Worm (Caenorhabditis elegans) whole organism, L1 larva: ENCODE results near the gene sre-38.
"Not testable (repeated sequence)": the region's sequence is repeated elsewhere in the genome, so short reads cannot be mapped to it uniquely, and the experiment has no call there.

ENCODE experiments used
- Y116A8C.19 ChIP-seq: sonication (generic microtip); optimal IDR thresholded peaks from 2 replicates; lab custom pipeline; 2016; ENCODE audit warnings: missing compliant biosample characterization, missing genetic modification characterization, borderline replicate concordance
- aha-1 ChIP-seq: fragments of 150-350 bp; optimal IDR thresholded peaks from 2 replicates; lab custom pipeline; 2014; ENCODE audit warnings: missing biosample characterization, missing genetic modification characterization
- aly-2 ChIP-seq: fragments of 150-350 bp; optimal IDR thresholded peaks from 2 replicates; lab custom pipeline; 2014; ENCODE audit warnings: missing biosample characterization, missing genetic modification characterization
- blmp-1 ChIP-seq: fragments of 150-350 bp; optimal IDR thresholded peaks from 2 replicates; lab custom pipeline; 2014; ENCODE audit warnings: missing biosample characterization, missing genetic modification characterization
- ceh-63 ChIP-seq: fragments of 200-800 bp; sonication (Bioruptor generic); optimal IDR thresholded peaks from 2 replicates; lab custom pipeline; 2018; ENCODE audit warnings: mild to moderate bottlenecking, missing genetic modification characterization, missing compliant biosample characterization
- dpl-1 ChIP-seq, 3 experiments: fragments of 150-350 bp in 2 of 3; sonication (generic microtip) in 1 of 3; optimal IDR thresholded peaks; 2 replicates each; lab custom pipeline; 2014 to 2017; ENCODE audit warnings: missing biosample characterization in 3 of 3, missing genetic modification characterization in 3 of 3, missing genetic modification reagents in 3 of 3
- dsc-1 ChIP-seq: sonication (generic microtip); optimal IDR thresholded peaks from 2 replicates; lab custom pipeline; 2016; ENCODE audit warnings: mild to moderate bottlenecking, missing genetic modification characterization, missing compliant biosample characterization
- efl-1 ChIP-seq, 4 experiments: fragments of 150-350 bp; optimal IDR thresholded peaks in 3 of 4; peaks in 1 of 4; 1 replicate in 1 of 4; 2 replicates in 3 of 4; lab custom pipeline; 2014; ENCODE audit warnings: missing biosample characterization in 2 of 4, missing genetic modification characterization in 2 of 4, missing genetic modification reagents in 2 of 4
- egl-13 ChIP-seq: sonication (generic microtip); optimal IDR thresholded peaks from 2 replicates; lab custom pipeline; 2016; ENCODE audit warnings: missing genotype, missing genetic modification reagents, missing genetic modification characterization, missing compliant biosample characterization
- elt-3 ChIP-seq, 6 experiments: fragments of 150-350 bp in 1 of 6; sonication (generic microtip); optimal IDR thresholded peaks; 2 replicates each; lab custom pipeline; 2017 to 2018; ENCODE audit warnings: missing biosample characterization in 6 of 6, missing genetic modification characterization in 6 of 6, inconsistent platforms in 1 of 6
- grh-1 ChIP-seq: fragments of 200-800 bp; sonication (Bioruptor generic); IDR thresholded peaks from 2 replicates; pipeline ENCODE4 v1.3.6; 2022; ENCODE audit warnings: missing genetic modification reagents, missing genetic modification characterization, missing compliant biosample characterization
- hlh-4 ChIP-seq: sonication (generic microtip); optimal IDR thresholded peaks from 2 replicates; lab custom pipeline; 2016; ENCODE audit warnings: mild to moderate bottlenecking, missing genetic modification characterization, missing compliant biosample characterization
- hpl-2 ChIP-seq: fragments of 150-350 bp; optimal IDR thresholded peaks from 2 replicates; lab custom pipeline; 2014; ENCODE audit warnings: missing biosample characterization, missing genetic modification reagents, missing genetic modification characterization
- lir-3 ChIP-seq: sonication (generic microtip); optimal IDR thresholded peaks from 2 replicates; lab custom pipeline; 2016; ENCODE audit warnings: mild to moderate bottlenecking, missing genetic modification characterization, moderate library complexity, missing compliant biosample characterization; ENCODE audit not compliant: poor library complexity
- mef-2 ChIP-seq: fragments of 150-350 bp; optimal IDR thresholded peaks from 2 replicates; lab custom pipeline; 2014; ENCODE audit warnings: missing biosample characterization, missing genetic modification characterization
- mep-1 ChIP-seq: fragments of 150-350 bp; optimal IDR thresholded peaks from 2 replicates; lab custom pipeline; 2014; ENCODE audit warnings: missing biosample characterization, missing genetic modification characterization
- nhr-237 ChIP-seq: fragments of 150-350 bp; optimal IDR thresholded peaks from 2 replicates; lab custom pipeline; 2014; ENCODE audit warnings: missing biosample characterization, missing genetic modification characterization
- nhr-28 ChIP-seq: fragments of 150-350 bp; optimal IDR thresholded peaks from 2 replicates; lab custom pipeline; 2014; ENCODE audit warnings: missing biosample characterization, missing genetic modification characterization
- nhr-47 ChIP-seq: sonication (generic microtip); optimal IDR thresholded peaks from 2 replicates; lab custom pipeline; 2016; ENCODE audit warnings: mild to moderate bottlenecking, missing genetic modification characterization, moderate library complexity, missing compliant biosample characterization
- nhr-71 ChIP-seq: sonication (generic microtip); optimal IDR thresholded peaks from 2 replicates; lab custom pipeline; 2016; ENCODE audit warnings: mild to moderate bottlenecking, missing genetic modification characterization, moderate library complexity, missing compliant biosample characterization
- nhr-76 ChIP-seq: sonication (generic microtip); optimal IDR thresholded peaks from 2 replicates; lab custom pipeline; 2017; ENCODE audit warnings: missing biosample characterization, missing genetic modification characterization
- nhr-77 ChIP-seq: fragments of 150-350 bp; optimal IDR thresholded peaks from 2 replicates; lab custom pipeline; 2014; ENCODE audit warnings: missing biosample characterization, missing genetic modification characterization
- nhr-84 ChIP-seq: sonication (generic microtip); optimal IDR thresholded peaks from 2 replicates; lab custom pipeline; 2017; ENCODE audit warnings: missing biosample characterization, missing genetic modification characterization
- nhr-85 ChIP-seq: sonication (generic microtip); peaks from one replicate; lab custom pipeline; 2016; ENCODE audit warnings: missing genetic modification characterization, inconsistent platforms, missing compliant biosample characterization
- pqm-1 ChIP-seq: sonication (generic microtip); optimal IDR thresholded peaks from 3 replicates; lab custom pipeline; 2017; ENCODE audit warnings: missing biosample characterization, missing genetic modification characterization
- skn-1 ChIP-seq: fragments of 150-350 bp; optimal IDR thresholded peaks from 2 replicates; lab custom pipeline; 2014; ENCODE audit warnings: missing biosample characterization, missing genetic modification characterization
- snpc-4 ChIP-seq: fragments of 150-350 bp; optimal IDR thresholded peaks from 2 replicates; lab custom pipeline; 2014; ENCODE audit warnings: missing biosample characterization, missing genetic modification characterization
- sptf-1 ChIP-seq: fragments of 150-350 bp; optimal IDR thresholded peaks from 2 replicates; lab custom pipeline; 2014; ENCODE audit warnings: missing biosample characterization, missing genetic modification characterization
- sup-37 ChIP-seq: fragments of 200-800 bp; sonication (Bioruptor generic); optimal IDR thresholded peaks from 2 replicates; lab custom pipeline; 2018; ENCODE audit warnings: mild to moderate bottlenecking, missing genetic modification characterization, missing compliant biosample characterization
- unc-86 ChIP-seq: sonication (generic microtip); optimal IDR thresholded peaks from 2 replicates; lab custom pipeline; 2016; ENCODE audit warnings: missing genetic modification characterization, missing compliant biosample characterization
- unc-98 ChIP-seq: fragments of 200-800 bp; sonication (Bioruptor generic); IDR thresholded peaks from 2 replicates; pipeline ENCODE4 v1.3.6; 2022; ENCODE audit warnings: missing genetic modification characterization, missing compliant biosample characterization
- ztf-11 ChIP-seq, 2 experiments: sonication (generic microtip); optimal IDR thresholded peaks; 2 replicates each; lab custom pipeline; 2016 to 2017; ENCODE audit warnings: missing genetic modification characterization in 2 of 2, missing biosample characterization in 1 of 2, missing compliant biosample characterization in 1 of 2

Gene sre-38

DNA sequence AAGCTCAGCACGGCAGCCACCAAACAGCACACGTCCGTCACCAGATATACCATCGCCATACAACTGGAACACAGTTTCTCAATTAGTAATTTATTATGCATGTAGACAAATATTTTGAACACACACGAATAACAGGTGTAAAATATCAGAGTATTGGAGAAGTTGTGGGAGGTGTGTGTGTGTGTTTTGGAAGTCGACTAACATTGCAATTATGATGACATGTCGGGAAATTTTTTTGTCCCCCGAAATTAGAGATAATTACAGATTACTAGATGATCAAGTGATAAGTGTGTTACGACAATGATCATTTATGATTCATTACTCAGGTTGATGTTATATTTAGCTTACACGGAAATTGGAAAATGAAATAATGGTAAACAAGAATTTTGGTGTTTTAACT lies 27.6 kb upstream of the sre-38 start, which contains the start of gene Y57A10C.8:
TSS of gene Y57A10C.8 (minus strand) at position 101 of the 400 bp plus-strand sequence.
- TF ChIP-seq hpl-2, result no peak
- no peak for TF ChIP-seq nhr-237 (tag; lab: Kevin White, UChicago)
- no peak for TF ChIP-seq hlh-4 (tag; lab: Kevin White, UChicago)
- TF ChIP-seq blmp-1 (tag; lab: Kevin White, UChicago), result no peak
- TF ChIP-seq dsc-1 (tag; lab: Kevin White, UChicago), result no peak

DNA sequence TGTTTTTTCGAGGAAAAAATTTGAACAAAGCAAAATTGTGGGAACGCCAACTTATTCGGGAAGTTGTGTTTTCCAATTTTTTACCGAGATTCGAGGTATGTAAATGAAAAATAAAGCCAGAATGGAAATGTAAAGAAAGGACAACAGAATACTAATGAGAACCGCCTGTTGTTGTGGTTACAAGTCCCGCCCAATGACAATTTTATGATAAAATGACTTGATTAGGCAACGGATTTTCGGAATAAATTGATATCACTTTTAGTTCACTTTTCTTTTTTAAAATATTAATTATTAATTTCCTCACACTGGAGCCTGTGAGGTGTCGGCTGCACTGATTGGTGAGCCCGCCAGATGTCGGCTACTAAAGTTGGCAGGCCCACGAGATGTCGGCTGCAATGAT lies 25.0 kb upstream of the sre-38 start, which contains the start of gene dct-12:
TSS of gene dct-12 (minus strand) at position 101 of the 400 bp plus-strand sequence.
- no peak for TF ChIP-seq nhr-76 (tag; lab: Kevin White, UChicago)
- TF ChIP-seq mep-1, result no peak
- no peak for TF ChIP-seq nhr-47 (tag; lab: Kevin White, UChicago)
- TF ChIP-seq dpl-1 (GFP tag; optimal IDR thresholded peaks at IDR 0.05; lab: Kevin White, UChicago), result no peak
- TF ChIP-seq lir-3, result no peak
- TF ChIP-seq snpc-4 (tag; lab: Kevin White, UChicago), result no peak
- no peak for TF ChIP-seq aha-1 (tag; lab: Kevin White, UChicago)
- TF ChIP-seq nhr-71, result no peak
- no peak for TF ChIP-seq nhr-84 (tag; lab: Kevin White, UChicago)
- no peak for TF ChIP-seq unc-86 (tag; lab: Kevin White, UChicago)
- no peak for TF ChIP-seq grh-1 (GFP tag; lab: Robert Waterston, UW)

DNA sequence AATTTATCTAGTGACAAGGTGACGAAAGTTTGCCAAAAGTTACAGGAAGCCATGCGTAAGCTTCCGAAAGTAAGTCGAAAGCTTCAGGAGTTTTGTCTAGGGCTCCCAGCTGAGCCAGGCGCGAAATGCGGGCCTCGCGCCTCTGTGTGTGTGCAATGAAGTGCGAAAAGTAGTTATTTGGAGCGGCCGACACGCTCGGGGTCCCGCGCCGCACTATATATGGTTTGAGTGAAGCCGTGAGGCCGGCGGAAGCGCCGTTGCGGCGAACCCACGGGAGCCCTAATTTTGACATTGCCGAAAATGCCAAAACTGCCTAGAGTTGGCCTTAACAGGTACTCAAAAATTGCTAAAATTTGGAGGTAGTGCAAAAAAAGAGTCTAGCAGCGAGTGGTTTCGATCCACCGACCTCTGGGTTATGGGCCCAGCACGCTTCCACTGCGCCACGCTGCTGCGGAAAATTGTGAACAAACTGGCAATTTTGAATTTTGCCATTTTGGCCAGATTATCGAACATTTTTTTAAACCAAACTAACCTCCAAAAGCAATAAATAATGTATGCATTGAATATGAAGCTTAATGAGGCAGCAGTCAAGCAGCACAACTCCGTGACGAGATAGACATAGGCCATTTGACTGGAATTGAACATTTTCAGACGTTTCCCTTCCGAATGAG lies 22.0 kb upstream of the sre-38 start:
- no peak for TF ChIP-seq aly-2
- no peak for TF ChIP-seq mef-2
- no peak for TF ChIP-seq skn-1 (tag; lab: Kevin White, UChicago)
- TF ChIP-seq elt-3 (tag; optimal IDR thresholded peaks at IDR 0.05; lab: Kevin White, UChicago), result no peak
- no peak for TF ChIP-seq ceh-63
- TF ChIP-seq nhr-85 (tag; lab: Kevin White, UChicago), result no peak
- no peak for TF ChIP-seq efl-1 (optimal IDR thresholded peaks at IDR 0.05; lab: Kevin White, UChicago)
- peak in 1 of 2 experiments; percentile 52 for TF ChIP-seq efl-1 (GFP tag; optimal IDR thresholded peaks at IDR 0.05 in 1 of 2; lab: Kevin White, UChicago)

DNA sequence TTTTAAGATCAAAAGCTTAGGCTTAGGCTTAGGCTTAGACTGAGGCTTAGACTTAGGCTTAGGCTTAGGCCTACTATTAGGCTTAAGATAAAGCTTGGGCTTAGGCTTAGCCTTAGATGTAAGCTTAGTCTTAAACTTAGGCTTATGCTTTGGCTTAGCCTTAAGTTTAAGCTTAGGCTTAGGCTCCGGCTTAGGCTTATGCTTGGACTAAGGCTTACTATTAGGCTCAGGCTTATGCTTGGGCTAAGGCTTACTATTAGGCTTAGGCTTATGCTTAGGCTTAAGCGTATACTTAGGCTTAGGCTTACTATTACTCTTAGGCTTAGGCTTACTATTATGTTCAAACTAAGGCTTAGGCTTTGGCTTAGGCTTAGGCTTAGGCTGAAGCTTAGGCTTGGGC lies 20.7 kb upstream of the sre-38 start:
- TF ChIP-seq grh-1 (GFP tag; lab: Robert Waterston, UW) (no peak), ztf-11 (tag; optimal IDR thresholded peaks at IDR 0.05; lab: Kevin White, UChicago) (no peak), skn-1 (tag; lab: Kevin White, UChicago) (no peak), dsc-1 (tag; lab: Kevin White, UChicago) (no peak), unc-86 (tag; lab: Kevin White, UChicago) (no peak), sptf-1 (tag; lab: Kevin White, UChicago) (no peak), Y116A8C.19 (no peak), nhr-28 (tag; lab: Kevin White, UChicago) (no peak), sup-37 (no peak), unc-98 (GFP tag; lab: Robert Waterston, UW) (no peak), pqm-1 (tag; lab: Kevin White, UChicago) (no peak), aha-1 (tag; lab: Kevin White, UChicago) (no peak)

DNA sequence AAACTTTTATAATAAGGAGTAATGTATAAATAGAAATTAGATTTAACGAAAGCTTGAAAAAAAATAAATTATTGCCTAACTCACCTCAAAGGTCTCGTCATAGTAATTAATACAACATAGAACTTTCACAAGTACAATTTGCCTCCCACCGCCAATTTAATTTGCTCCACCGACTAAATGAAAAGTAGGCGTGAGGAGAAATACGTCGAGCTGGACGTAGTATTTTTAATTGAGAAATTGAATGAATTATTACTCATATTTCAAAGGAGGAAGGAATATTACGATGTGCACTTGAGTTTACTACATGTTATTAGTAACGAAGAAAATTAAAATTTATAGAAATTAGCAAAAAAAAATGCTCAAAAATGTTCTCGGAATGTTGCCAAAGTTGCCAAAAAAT lies 18.9 kb upstream of the sre-38 start, which contains the start of gene Y57A10C.9:
TSS of gene Y57A10C.9 (minus strand) at position 101 of the 400 bp plus-strand sequence.
- TF ChIP-seq nhr-71 (peak; percentile 1), egl-13 (tag; lab: Kevin White, UChicago) (no peak), nhr-77 (tag; lab: Kevin White, UChicago) (no peak)

DNA sequence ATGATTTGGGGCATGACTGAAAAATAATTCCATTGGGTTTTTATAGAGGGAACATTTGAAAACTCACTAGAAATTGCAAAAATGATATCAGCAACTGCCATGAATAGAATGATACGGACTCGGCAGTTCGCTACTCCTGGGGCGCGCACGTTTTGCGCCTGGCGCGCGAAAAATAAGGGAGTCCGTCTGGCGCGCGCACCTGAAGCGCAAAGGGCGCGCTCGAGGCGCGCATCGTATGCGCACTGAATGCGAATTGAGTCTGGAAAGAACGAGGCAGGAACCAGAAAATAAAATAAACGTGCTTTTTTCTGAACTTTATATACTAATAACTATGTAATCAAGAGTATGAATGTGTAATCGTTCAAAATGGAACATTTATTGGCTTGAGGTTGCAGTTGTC lies 16.2 kb upstream of the sre-38 start, which contains the start of gene Y57A10C.10:
TSS of gene Y57A10C.10 (minus strand) at position 101 of the 400 bp plus-strand sequence.
- not testable (repeated sequence) for TF ChIP-seq grh-1 (GFP tag; lab: Robert Waterston, UW); sptf-1 (tag; lab: Kevin White, UChicago); pqm-1 (tag; lab: Kevin White, UChicago)
